Fruit fly (Drosophila melanogaster) whole organism: ENCODE measurements around the gene Cad87A.

ENCODE experiments used
- Dll ChIP-seq: fragments of >200 bp; optimal IDR thresholded peaks from 2 replicates; lab custom pipeline; 2017
- pan ChIP-seq: fragments of >200 bp; optimal IDR thresholded peaks from 2 replicates; lab custom pipeline; 2017
- psq ChIP-seq: fragments of >200 bp; optimal IDR thresholded peaks from 2 replicates; lab custom pipeline; 2017

DNA sequence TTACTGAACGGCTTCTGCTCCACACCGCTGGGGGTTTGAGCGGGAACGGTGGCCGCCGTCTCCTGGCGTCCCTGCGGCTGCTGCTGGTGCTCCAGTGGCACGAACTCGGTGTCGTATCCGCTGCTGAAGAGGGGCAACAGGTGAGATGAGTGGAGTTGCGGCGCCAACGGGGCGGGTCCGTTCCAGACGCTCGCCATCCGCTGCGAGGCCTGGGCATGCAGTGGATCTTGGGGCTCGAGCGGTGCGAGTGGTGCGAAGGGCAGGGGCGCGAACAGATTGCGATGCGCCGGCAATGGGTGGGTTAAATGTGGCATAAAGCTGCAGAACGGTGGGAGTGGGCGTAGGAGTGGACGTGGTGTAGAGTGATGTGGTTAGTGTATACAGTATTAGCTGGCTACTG lies 40.3 kb upstream of the Cad87A start:
- TF ChIP-seq Dll (no peak), pan (no peak), psq (lab: Kevin White, UChicago) (no peak)
